Fruit fly (Drosophila melanogaster) whole organism, adult: ENCODE results near the gene Osi22.
A peak's percentile ranks its signal among the peaks of the same experiment; 100 is the strongest.

Source experiments
- CG11617 ChIP-seq: fragments of 200-800 bp; sonication (Bioruptor generic); optimal IDR thresholded peaks from 2 replicates; lab custom pipeline; 2017; ENCODE audit warnings: mild to moderate bottlenecking, missing biosample characterization, missing genetic modification reagents, missing genetic modification characterization
- CG12768 ChIP-seq: fragments of 200-800 bp; sonication (Bioruptor generic); optimal IDR thresholded peaks from 2 replicates; lab custom pipeline; 2017; ENCODE audit warnings: missing biosample characterization, missing genetic modification characterization, mild to moderate bottlenecking, moderate library complexity, missing genetic modification reagents
- CG14711 ChIP-seq: fragments of 200-800 bp; sonication (Bioruptor generic); optimal IDR thresholded peaks from 2 replicates; lab custom pipeline; 2018; ENCODE audit warnings: missing biosample characterization, mild to moderate bottlenecking, missing genetic modification characterization, moderate library complexity
- CG1620 ChIP-seq: fragments of 200-800 bp; sonication (Bioruptor generic); optimal IDR thresholded peaks from 2 replicates; lab custom pipeline; 2016; ENCODE audit warnings: missing biosample characterization, missing genetic modification characterization
- CG33017 ChIP-seq: fragments of 200-800 bp; sonication (Bioruptor generic); optimal IDR thresholded peaks from 2 replicates; lab custom pipeline; 2018; ENCODE audit warnings: missing biosample characterization, mild to moderate bottlenecking, missing genetic modification characterization, moderate library complexity
- CG5204 ChIP-seq: fragments of 200-800 bp; sonication (Bioruptor generic); optimal IDR thresholded peaks from 2 replicates; lab custom pipeline; 2016; ENCODE audit warnings: missing biosample characterization, missing genetic modification characterization
- CG7045 ChIP-seq: fragments of 200-800 bp; sonication (Bioruptor generic); optimal IDR thresholded peaks from 2 replicates; lab custom pipeline; 2017; ENCODE audit warnings: missing biosample characterization, mild to moderate bottlenecking, missing genetic modification characterization
- CG7101 ChIP-seq: fragments of 200-800 bp; sonication (Bioruptor generic); optimal IDR thresholded peaks from 2 replicates; lab custom pipeline; 2018; ENCODE audit warnings: missing biosample characterization, mild to moderate bottlenecking, missing genetic modification characterization, moderate library complexity
- Clk ChIP-seq: fragments of 200-800 bp; sonication (Bioruptor generic); optimal IDR thresholded peaks from 2 replicates; lab custom pipeline; 2017; ENCODE audit warnings: missing biosample characterization, missing genetic modification characterization
- Crg-1 ChIP-seq: fragments of 200-800 bp; sonication (Bioruptor generic); optimal IDR thresholded peaks from 2 replicates; lab custom pipeline; 2016; ENCODE audit warnings: missing biosample characterization, missing genetic modification characterization
- Hr96 ChIP-seq: fragments of 200-800 bp; sonication (Bioruptor generic); optimal IDR thresholded peaks from 2 replicates; lab custom pipeline; 2016; ENCODE audit warnings: missing biosample characterization, missing genetic modification characterization
- Mnt ChIP-seq: fragments of 200-800 bp; sonication (Bioruptor generic); optimal IDR thresholded peaks from 2 replicates; lab custom pipeline; 2016; ENCODE audit warnings: missing biosample characterization, mild to moderate bottlenecking, missing genetic modification characterization
- bab1 ChIP-seq: fragments of 200-800 bp; sonication (Bioruptor generic); optimal IDR thresholded peaks from 3 replicates; lab custom pipeline; 2019; ENCODE audit warnings: missing biosample characterization, mild to moderate bottlenecking, missing genetic modification characterization, moderate library complexity
- cic ChIP-seq: fragments of 200-800 bp; sonication (Bioruptor generic); optimal IDR thresholded peaks from 2 replicates; lab custom pipeline; 2017; ENCODE audit warnings: missing biosample characterization, mild to moderate bottlenecking, missing genetic modification characterization, moderate library complexity
- cnc ChIP-seq, 2 experiments: fragments of >200 bp; optimal IDR thresholded peaks; 2 replicates each; lab custom pipeline; 2017
- kay ChIP-seq: fragments of 200-800 bp; sonication (Bioruptor generic); peaks from one replicate; lab custom pipeline; 2016; ENCODE audit warnings: missing biosample characterization, missing genetic modification characterization, borderline replicate concordance
- ovo ChIP-seq: fragments of 200-800 bp; sonication (Bioruptor generic); optimal IDR thresholded peaks from 2 replicates; lab custom pipeline; 2016; ENCODE audit warnings: missing biosample characterization, missing genetic modification characterization
- pad ChIP-seq: fragments of 200-800 bp; sonication (Bioruptor generic); optimal IDR thresholded peaks from 3 replicates; lab custom pipeline; 2017; ENCODE audit warnings: missing biosample characterization, missing genetic modification characterization, mild to moderate bottlenecking, moderate library complexity, missing genetic modification reagents
- tj ChIP-seq: fragments of 200-800 bp; sonication (Bioruptor generic); optimal IDR thresholded peaks from 3 replicates; lab custom pipeline; 2017; ENCODE audit warnings: missing biosample characterization, mild to moderate bottlenecking, missing genetic modification characterization, moderate library complexity
- toe ChIP-seq: fragments of 200-800 bp; sonication (Bioruptor generic); optimal IDR thresholded peaks from 2 replicates; lab custom pipeline; 2016; ENCODE audit warnings: missing biosample characterization, missing genetic modification characterization

Gene Osi22

dm6 chr3R:13298114-13298818 lies 7.8 kb downstream of the Osi22 start, which contains the start of gene CG8774:
CG8774 (plus strand) TSS chr3R:13298768.
- TF ChIP-seq kay (GFP tag; lab: Kevin White, UChicago), result peak; percentile 21
- no peak for TF ChIP-seq ovo (GFP tag; lab: Kevin White, UChicago)

dm6 chr3R:13302348-13302747 lies 11.9 kb downstream of the Osi22 start, which contains the start of gene CG32473:
CG32473 (plus strand) TSS chr3R:13302648.
- TF ChIP-seq CG7045 (no peak), CG14711 (tag; lab: Kevin White, UChicago) (no peak), Clk (GFP tag; lab: Kevin White, UChicago) (no peak), CG5204 (GFP tag; lab: Kevin White, UChicago) (no peak), kay (GFP tag; lab: Kevin White, UChicago) (no peak), tj (GFP tag; lab: Kevin White, UChicago) (no peak), CG7101 (no peak)

- TF ChIP-seq CG7101 (no peak), tj (GFP tag; lab: Kevin White, UChicago) (no peak), Mnt (GFP tag; lab: Kevin White, UChicago) (no peak), toe (GFP tag; lab: Kevin White, UChicago) (no peak), CG11617 (GFP tag; lab: Kevin White, UChicago) (no peak), cic (GFP tag; lab: Kevin White, UChicago) (no peak), Clk (GFP tag; lab: Kevin White, UChicago) (no peak), CG33017 (tag; lab: Kevin White, UChicago) (no peak), kay (GFP tag; lab: Kevin White, UChicago) (no peak), bab1 (GFP tag; lab: Kevin White, UChicago) (no peak), ovo (GFP tag; lab: Kevin White, UChicago) (no peak), CG14711 (tag; lab: Kevin White, UChicago) (no peak), Crg-1 (GFP tag; lab: Kevin White, UChicago) (no peak), CG12768 (GFP tag; lab: Kevin White, UChicago) (no peak), CG7045 (no peak), cnc (optimal IDR thresholded peaks at IDR 0.05; lab: Kevin White, UChicago) (no peak), pad (GFP tag; lab: Kevin White, UChicago) (no peak), Hr96 (GFP tag; lab: Kevin White, UChicago) (no peak), CG5204 (GFP tag; lab: Kevin White, UChicago) (no peak)
These were observed 12.7 kb downstream of the Osi22 start, which contains the start of gene CG43208 for dm6 chr3R:13303126-13303525. CG43208 (plus strand) TSS chr3R:13303426.

- TF ChIP-seq pad (GFP tag; lab: Kevin White, UChicago) (peak; percentile 88), bab1 (GFP tag; lab: Kevin White, UChicago) (peak; percentile 37), Mnt (GFP tag; lab: Kevin White, UChicago) (no peak), CG1620 (GFP tag; lab: Kevin White, UChicago) (no peak)
These were observed 14.2 kb downstream of the Osi22 start for dm6 chr3R:13304512-13305069.

- TF ChIP-seq CG33017 (tag; lab: Kevin White, UChicago), result no peak
- no peak for TF ChIP-seq CG1620 (GFP tag; lab: Kevin White, UChicago)
- TF ChIP-seq ovo (GFP tag; lab: Kevin White, UChicago), result no peak
- no peak for TF ChIP-seq toe (GFP tag; lab: Kevin White, UChicago)
- TF ChIP-seq Hr96 (GFP tag; lab: Kevin White, UChicago), result no peak
- no peak for TF ChIP-seq bab1 (GFP tag; lab: Kevin White, UChicago)
- no peak for TF ChIP-seq CG5204 (GFP tag; lab: Kevin White, UChicago)
- TF ChIP-seq CG7101, result no peak
- no peak for TF ChIP-seq Mnt (GFP tag; lab: Kevin White, UChicago)
- TF ChIP-seq cic (GFP tag; lab: Kevin White, UChicago), result no peak
- no peak for TF ChIP-seq CG7045
- no peak for TF ChIP-seq kay (GFP tag; lab: Kevin White, UChicago)
- TF ChIP-seq Crg-1 (GFP tag; lab: Kevin White, UChicago), result no peak
- TF ChIP-seq CG11617 (GFP tag; lab: Kevin White, UChicago), result no peak
- TF ChIP-seq CG12768 (GFP tag; lab: Kevin White, UChicago), result no peak
- no peak for TF ChIP-seq cnc (optimal IDR thresholded peaks at IDR 0.05; lab: Kevin White, UChicago)
- no peak for TF ChIP-seq pad (GFP tag; lab: Kevin White, UChicago)
- no peak for TF ChIP-seq Clk (GFP tag; lab: Kevin White, UChicago)
- TF ChIP-seq tj (GFP tag; lab: Kevin White, UChicago), result no peak
These were observed 15.0 kb downstream of the Osi22 start for dm6 chr3R:13305318-13305899.

- TF ChIP-seq CG7101 (no peak), CG33017 (tag; lab: Kevin White, UChicago) (no peak), cic (GFP tag; lab: Kevin White, UChicago) (no peak), tj (GFP tag; lab: Kevin White, UChicago) (no peak), CG1620 (GFP tag; lab: Kevin White, UChicago) (no peak), Mnt (GFP tag; lab: Kevin White, UChicago) (no peak), CG11617 (GFP tag; lab: Kevin White, UChicago) (no peak), CG14711 (tag; lab: Kevin White, UChicago) (no peak), ovo (GFP tag; lab: Kevin White, UChicago) (no peak), cnc (optimal IDR thresholded peaks at IDR 0.05; lab: Kevin White, UChicago) (no peak)
These were observed 16.2 kb downstream of the Osi22 start for dm6 chr3R:13306595-13306994.
